Worm (Caenorhabditis elegans) whole organism, early embryonic: Measurements from ENCODE around the gene sea-2.

Experiments used
- B0310.2 ChIP-seq: sonication (generic microtip); optimal IDR thresholded peaks from 2 replicates; lab custom pipeline; 2016; ENCODE audit warnings: mild to moderate bottlenecking, missing genetic modification characterization, missing compliant biosample characterization
- F13C5.2 ChIP-seq: sonication (generic microtip); optimal IDR thresholded peaks from 2 replicates; lab custom pipeline; 2017; ENCODE audit warnings: mild to moderate bottlenecking, missing genetic modification characterization, inconsistent platforms, missing compliant biosample characterization
- aly-1 ChIP-seq: sonication (generic microtip); optimal IDR thresholded peaks from 2 replicates; lab custom pipeline; 2016; ENCODE audit warnings: missing genetic modification characterization, missing compliant biosample characterization
- ama-1 ChIP-seq: fragments of 150-350 bp; optimal IDR thresholded peaks from 2 replicates; lab custom pipeline; 2014
- hmg-4 ChIP-seq: fragments of 200-800 bp; sonication (Bioruptor generic); optimal IDR thresholded peaks from 2 replicates; lab custom pipeline; 2018; ENCODE audit warnings: mild to moderate bottlenecking, missing genetic modification characterization, missing compliant biosample characterization

- TF ChIP-seq ama-1 (lab: Kevin White, UChicago) (no peak), F13C5.2 (tag; lab: Kevin White, UChicago) (no peak), hmg-4 (no peak), aly-1 (tag; lab: Kevin White, UChicago) (no peak), B0310.2 (tag; lab: Kevin White, UChicago) (no peak)
Observed at ce11 chrII:3986906-3987305, 36.7 kb downstream of the sea-2 start, which contains the start of gene K10G6.5.
